Fruit fly (Drosophila melanogaster) whole organism, prepupa: Measurements from ENCODE around the gene CG18262.
A peak's percentile ranks its signal among the peaks of the same experiment; 100 is the strongest.

Experiments used
- Blimp-1 ChIP-seq: fragments of 200-800 bp; sonication (Bioruptor generic); optimal IDR thresholded peaks from 3 replicates; lab custom pipeline; 2017; ENCODE audit warnings: missing biosample characterization, missing genetic modification characterization, mild to moderate bottlenecking, moderate library complexity, missing genetic modification reagents
- CG10631 ChIP-seq: fragments of 200-800 bp; sonication (Bioruptor generic); optimal IDR thresholded peaks from 2 replicates; lab custom pipeline; 2016; ENCODE audit warnings: missing biosample characterization, missing genetic modification characterization
- CG11294 ChIP-seq: fragments of 200-800 bp; sonication (Bioruptor generic); IDR thresholded peaks from 2 replicates; pipeline ENCODE4 v1.3.6; 2022; ENCODE audit warnings: missing biosample characterization, missing genetic modification characterization
- CG11902 ChIP-seq: fragments of 200-800 bp; sonication (Bioruptor generic); optimal IDR thresholded peaks from 3 replicates; lab custom pipeline; 2016; ENCODE audit warnings: missing biosample characterization, missing genetic modification characterization
- CG15336 ChIP-seq: fragments of 200-800 bp; sonication (Bioruptor generic); IDR thresholded peaks from 2 replicates; pipeline ENCODE4 v1.3.6; 2022; ENCODE audit warnings: missing biosample characterization, missing genetic modification characterization
- CG1621 ChIP-seq: fragments of 200-800 bp; sonication (Bioruptor generic); optimal IDR thresholded peaks from 3 replicates; lab custom pipeline; 2018; ENCODE audit warnings: missing biosample characterization, mild to moderate bottlenecking, missing genetic modification characterization
- CG3032 ChIP-seq: fragments of 200-800 bp; optimal IDR thresholded peaks from 2 replicates; lab custom pipeline; 2019; ENCODE audit warnings: missing biosample characterization, mild to moderate bottlenecking, missing genetic modification characterization, moderate library complexity
- CG31627 ChIP-seq: fragments of 200-800 bp; sonication (Bioruptor generic); optimal IDR thresholded peaks from 3 replicates; lab custom pipeline; 2016; ENCODE audit warnings: missing biosample characterization, missing genetic modification characterization
- CG32006 ChIP-seq: fragments of 200-800 bp; sonication (Bioruptor generic); optimal IDR thresholded peaks from 3 replicates; lab custom pipeline; 2017; ENCODE audit warnings: missing biosample characterization, mild to moderate bottlenecking, missing genetic modification characterization
- CG34406 ChIP-seq: fragments of 200-800 bp; sonication (Bioruptor generic); optimal IDR thresholded peaks from 3 replicates; lab custom pipeline; 2016; ENCODE audit warnings: missing biosample characterization, missing genetic modification characterization
- CG6276 ChIP-seq: fragments of 200-800 bp; sonication (Bioruptor generic); optimal IDR thresholded peaks from 2 replicates; lab custom pipeline; 2017; ENCODE audit warnings: missing biosample characterization, mild to moderate bottlenecking, missing genetic modification characterization
- CG6792 ChIP-seq: fragments of 200-800 bp; sonication (Bioruptor generic); optimal IDR thresholded peaks from 3 replicates; lab custom pipeline; 2016; ENCODE audit warnings: missing biosample characterization, missing genetic modification characterization
- CG6808 ChIP-seq: fragments of 200-800 bp; sonication (Bioruptor generic); optimal IDR thresholded peaks from 3 replicates; lab custom pipeline; 2017; ENCODE audit warnings: missing biosample characterization, missing genetic modification characterization, mild to moderate bottlenecking, moderate library complexity, missing genetic modification reagents
- CG6854 ChIP-seq: fragments of 200-800 bp; sonication (Bioruptor generic); optimal IDR thresholded peaks from 2 replicates; lab custom pipeline; 2017; ENCODE audit warnings: missing biosample characterization, mild to moderate bottlenecking, missing genetic modification characterization
- CG8119 ChIP-seq: fragments of 200-800 bp; sonication (Bioruptor generic); IDR thresholded peaks from 3 replicates; pipeline ENCODE4 v1.3.6; 2022; ENCODE audit warnings: missing biosample characterization, missing genetic modification characterization
- CG8632 ChIP-seq: fragments of 200-800 bp; sonication (Bioruptor generic); optimal IDR thresholded peaks from 3 replicates; lab custom pipeline; 2016; ENCODE audit warnings: missing biosample characterization, missing genetic modification characterization
- CG9139 ChIP-seq: fragments of 200-800 bp; sonication (Bioruptor generic); optimal IDR thresholded peaks from 3 replicates; lab custom pipeline; 2017; ENCODE audit warnings: missing biosample characterization, mild to moderate bottlenecking, missing genetic modification characterization
- Eip78C ChIP-seq: fragments of 200-800 bp; sonication (Bioruptor generic); peaks from one replicate; lab custom pipeline; 2016; ENCODE audit warnings: missing biosample characterization, missing genetic modification characterization
- Ets21C ChIP-seq: fragments of 200-800 bp; sonication (Bioruptor generic); optimal IDR thresholded peaks from 3 replicates; lab custom pipeline; 2016; ENCODE audit warnings: missing biosample characterization, missing genetic modification characterization
- Ets96B ChIP-seq: fragments of 200-800 bp; optimal IDR thresholded peaks from 2 replicates; lab custom pipeline; 2019; ENCODE audit warnings: missing biosample characterization, mild to moderate bottlenecking, missing genetic modification characterization, moderate library complexity
- Gug ChIP-seq: fragments of 200-800 bp; sonication (Bioruptor generic); IDR thresholded peaks from 2 replicates; pipeline ENCODE4 v1.3.6; 2022; ENCODE audit warnings: missing biosample characterization, missing genetic modification characterization
- Hr38 ChIP-seq: sonication (Bioruptor generic); optimal IDR thresholded peaks from 2 replicates; lab custom pipeline; 2016; ENCODE audit warnings: missing biosample characterization, missing genetic modification characterization
- Hr4 ChIP-seq: fragments of 200-800 bp; sonication (Bioruptor generic); optimal IDR thresholded peaks from 3 replicates; lab custom pipeline; 2016; ENCODE audit warnings: missing biosample characterization, missing genetic modification characterization
- Lpt ChIP-seq: fragments of 200-800 bp; sonication (Bioruptor generic); optimal IDR thresholded peaks from 3 replicates; lab custom pipeline; 2016; ENCODE audit warnings: missing biosample characterization, missing genetic modification characterization
- Met ChIP-seq: fragments of 200-800 bp; sonication (Bioruptor generic); optimal IDR thresholded peaks from 3 replicates; lab custom pipeline; 2016; ENCODE audit warnings: missing biosample characterization, missing genetic modification characterization
- OdsH ChIP-seq: fragments of 200-800 bp; sonication (Bioruptor generic); optimal IDR thresholded peaks from 3 replicates; lab custom pipeline; 2016; ENCODE audit warnings: missing biosample characterization, missing genetic modification characterization
- Smox ChIP-seq: fragments of 200-800 bp; sonication (Bioruptor generic); optimal IDR thresholded peaks from 3 replicates; lab custom pipeline; 2016; ENCODE audit warnings: missing biosample characterization, missing genetic modification characterization
- Sox102F ChIP-seq: fragments of 200-800 bp; sonication (Bioruptor generic); optimal IDR thresholded peaks from 2 replicates; lab custom pipeline; 2016; ENCODE audit warnings: missing biosample characterization, mild to moderate bottlenecking, missing genetic modification characterization
- Sox14 ChIP-seq: fragments of 200-800 bp; sonication (Bioruptor generic); optimal IDR thresholded peaks from 3 replicates; lab custom pipeline; 2016; ENCODE audit warnings: missing biosample characterization, missing genetic modification characterization
- Sox15 ChIP-seq: fragments of 200-800 bp; sonication (Bioruptor generic); optimal IDR thresholded peaks from 3 replicates; lab custom pipeline; 2016; ENCODE audit warnings: missing biosample characterization, missing genetic modification characterization
- achi ChIP-seq: fragments of 200-800 bp; sonication (Bioruptor generic); optimal IDR thresholded peaks from 3 replicates; lab custom pipeline; 2016; ENCODE audit warnings: missing biosample characterization, missing genetic modification characterization
- acj6 ChIP-seq: fragments of 200-800 bp; sonication (Bioruptor generic); optimal IDR thresholded peaks from 3 replicates; lab custom pipeline; 2016; ENCODE audit warnings: missing biosample characterization, missing genetic modification characterization
- cyc ChIP-seq: fragments of 200-800 bp; sonication (Bioruptor generic); optimal IDR thresholded peaks from 3 replicates; lab custom pipeline; 2016; ENCODE audit warnings: missing biosample characterization, missing genetic modification characterization
- dac ChIP-seq: fragments of 200-800 bp; sonication (Bioruptor generic); optimal IDR thresholded peaks from 2 replicates; lab custom pipeline; 2017; ENCODE audit warnings: missing biosample characterization, mild to moderate bottlenecking, missing genetic modification characterization
- dsx ChIP-seq: fragments of 200-800 bp; optimal IDR thresholded peaks from 3 replicates; lab custom pipeline; 2019; ENCODE audit warnings: missing biosample characterization, mild to moderate bottlenecking, missing genetic modification characterization, moderate library complexity; ENCODE audit not compliant: poor library complexity, severe bottlenecking
- eg ChIP-seq: fragments of 200-800 bp; sonication (Bioruptor generic); IDR thresholded peaks from 3 replicates; pipeline ENCODE4 v1.3.6; 2022; ENCODE audit warnings: missing biosample characterization, missing genetic modification characterization
- esn ChIP-seq: fragments of 200-800 bp; sonication (Bioruptor generic); optimal IDR thresholded peaks from 2 replicates; lab custom pipeline; 2016; ENCODE audit warnings: missing biosample characterization, mild to moderate bottlenecking, missing genetic modification characterization, moderate library complexity
- fd59A ChIP-seq: fragments of 200-800 bp; sonication (Bioruptor generic); optimal IDR thresholded peaks from 2 replicates; lab custom pipeline; 2017; ENCODE audit warnings: missing biosample characterization, mild to moderate bottlenecking, missing genetic modification characterization, missing genetic modification reagents
- fkh ChIP-seq: fragments of 200-800 bp; sonication (Bioruptor generic); optimal IDR thresholded peaks from 3 replicates; lab custom pipeline; 2017; ENCODE audit warnings: missing biosample characterization, mild to moderate bottlenecking, missing genetic modification characterization, moderate library complexity
- net ChIP-seq: fragments of 200-800 bp; sonication (Bioruptor generic); optimal IDR thresholded peaks from 3 replicates; lab custom pipeline; 2016; ENCODE audit warnings: missing biosample characterization, missing genetic modification characterization
- salr ChIP-seq, 2 experiments: fragments of 200-800 bp; sonication (Bioruptor generic); optimal IDR thresholded peaks; 3 replicates each; lab custom pipeline; 2016 to 2018; ENCODE audit warnings: missing biosample characterization in 2 of 2, missing genetic modification characterization in 2 of 2, mild to moderate bottlenecking in 1 of 2
- spab ChIP-seq: fragments of 200-800 bp; sonication (Bioruptor generic); optimal IDR thresholded peaks from 2 replicates; lab custom pipeline; 2017; ENCODE audit warnings: missing biosample characterization, mild to moderate bottlenecking, missing genetic modification characterization, missing genetic modification reagents
- ss ChIP-seq, 2 experiments: fragments of 200-800 bp; sonication (Bioruptor generic); optimal IDR thresholded peaks; 2 replicates in 1 of 2; 3 replicates in 1 of 2; lab custom pipeline; 2017 to 2018; ENCODE audit warnings: mild to moderate bottlenecking in 2 of 2, missing biosample characterization in 2 of 2, missing genetic modification characterization in 2 of 2, moderate library complexity in 1 of 2
- topi ChIP-seq: fragments of 200-800 bp; sonication (Bioruptor generic); optimal IDR thresholded peaks from 3 replicates; lab custom pipeline; 2016; ENCODE audit warnings: missing biosample characterization, missing genetic modification characterization
- vri ChIP-seq: fragments of 200-800 bp; sonication (Bioruptor generic); optimal IDR thresholded peaks from 3 replicates; lab custom pipeline; 2016; ENCODE audit warnings: missing biosample characterization, mild to moderate bottlenecking, missing genetic modification characterization

The CG18262 gene

DNA sequence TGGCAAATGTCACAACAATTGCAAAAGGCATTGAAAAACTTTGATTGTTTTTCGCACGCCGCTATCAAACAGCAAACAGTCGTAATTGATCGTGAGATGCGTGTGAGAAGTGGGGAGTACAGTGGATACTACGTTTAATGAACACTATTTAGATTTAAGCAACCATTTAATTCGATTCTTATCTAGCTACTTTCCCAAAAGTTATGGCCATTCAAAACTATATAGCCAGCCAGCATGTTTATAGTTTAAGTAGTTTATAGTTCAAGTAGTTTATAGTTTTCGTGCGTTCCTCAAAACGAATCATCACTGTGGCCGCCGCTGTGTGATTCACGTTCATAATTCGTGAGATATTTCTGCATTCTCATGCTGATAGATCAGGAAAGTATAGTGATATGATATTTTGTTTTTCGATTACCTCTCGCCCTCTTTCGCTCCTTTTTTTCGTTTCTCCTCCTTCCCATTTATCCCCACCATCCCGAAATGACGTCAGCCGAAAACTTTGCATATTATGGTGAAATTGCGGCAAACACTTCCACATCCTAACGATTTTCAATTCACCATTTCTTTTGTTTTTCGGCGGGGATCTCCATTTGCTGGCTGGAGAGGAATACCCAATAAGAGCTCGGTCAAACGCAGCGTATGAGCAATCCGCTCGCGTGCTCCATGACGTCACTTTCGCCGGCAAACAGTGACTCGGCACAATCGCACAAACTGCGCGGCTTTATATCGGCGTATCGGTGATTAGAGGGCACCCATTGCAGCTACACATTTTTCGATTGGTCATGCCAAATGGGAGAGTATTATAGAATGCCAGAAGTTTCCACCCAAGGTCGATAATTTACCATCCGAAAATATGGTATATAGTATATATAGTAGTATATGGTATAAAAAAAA, 39.1 kb upstream of the CG18262 start (continued):
- TF ChIP-seq Hr38 (GFP tag; lab: Kevin White, UChicago): no peak
- no peak for TF ChIP-seq spab (GFP tag; lab: Kevin White, UChicago)
- TF ChIP-seq fkh (GFP tag; lab: Kevin White, UChicago): peak; percentile 31
- no peak for TF ChIP-seq CG34406
- TF ChIP-seq ss (GFP tag; optimal IDR thresholded peaks at IDR 0.05; lab: Kevin White, UChicago): no peak
- TF ChIP-seq CG32006 (GFP tag; lab: Kevin White, UChicago): peak; percentile 6
- no peak for TF ChIP-seq CG8632 (GFP tag; lab: Kevin White, UChicago)
- peak; percentile 21 for TF ChIP-seq topi (GFP tag; lab: Kevin White, UChicago)
- no peak for TF ChIP-seq CG11902 (GFP tag; lab: Kevin White, UChicago)

DNA sequence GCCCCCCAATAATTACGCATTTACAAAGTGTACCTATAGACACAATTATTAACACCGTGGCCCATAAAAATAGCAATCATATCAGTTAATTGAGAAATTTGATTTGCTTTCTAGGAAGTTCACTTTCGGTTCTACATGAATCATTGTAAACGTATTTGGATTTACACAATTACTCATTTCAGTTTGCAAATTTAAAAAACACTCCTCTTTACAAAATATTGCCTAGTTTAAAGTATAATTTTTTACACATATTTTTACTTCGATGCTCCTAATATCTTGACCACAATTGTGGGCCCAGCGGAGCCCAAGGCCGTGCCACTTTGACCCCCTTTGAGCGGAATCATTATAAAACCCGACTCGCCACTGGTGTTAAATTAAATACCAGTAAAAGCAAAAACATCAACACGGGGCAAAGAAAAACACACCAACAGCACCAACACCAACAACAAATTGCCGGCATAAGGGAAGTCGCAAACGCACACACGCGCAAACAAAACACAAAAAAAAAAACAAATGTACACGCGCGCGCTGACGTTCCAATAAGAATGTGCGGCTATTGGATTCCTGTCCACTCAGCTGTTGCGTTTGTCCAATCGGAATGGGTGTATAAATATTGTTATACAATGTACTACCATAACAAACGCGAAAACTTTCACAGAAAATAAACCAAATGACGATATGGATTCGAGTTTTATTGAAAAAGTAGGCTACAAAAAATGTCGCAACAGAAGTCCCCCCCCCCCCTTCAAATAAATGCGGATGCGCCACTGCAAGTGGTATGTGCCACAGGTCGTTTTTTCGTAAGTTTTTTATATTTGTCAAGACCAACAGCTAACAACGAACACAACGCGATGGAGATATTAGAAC, 38.0 kb upstream of the CG18262 start:
- TF ChIP-seq esn (GFP tag; lab: Kevin White, UChicago) (peak; percentile 5), Hr38 (GFP tag; lab: Kevin White, UChicago) (no peak), CG1621 (tag; lab: Kevin White, UChicago) (no peak), CG32006 (GFP tag; lab: Kevin White, UChicago) (peak; percentile 23), CG31627 (GFP tag; lab: Kevin White, UChicago) (peak; percentile 31), Sox15 (no peak), CG10631 (GFP tag; lab: Kevin White, UChicago) (no peak), Blimp-1 (GFP tag; lab: Kevin White, UChicago) (no peak), CG15336 (0 out of 2 replicates have a peak, but pooled peaks have one; percentile 33), Hr4 (no peak), Met (peak; percentile 64), achi (peak; percentile 33), cyc (GFP tag; lab: Kevin White, UChicago) (peak; percentile 10), CG6854 (GFP tag; lab: Kevin White, UChicago) (no peak), Sox102F (GFP tag; lab: Kevin White, UChicago) (peak; percentile 7), CG11294 (GFP tag; lab: Robert Waterston, UW) (no peak), fd59A (GFP tag; lab: Kevin White, UChicago) (no peak), Sox14 (GFP tag; lab: Kevin White, UChicago) (no peak), dsx (GFP tag; lab: Kevin White, UChicago) (no peak), CG6792 (no peak), CG11902 (GFP tag; lab: Kevin White, UChicago) (no peak), CG9139 (no peak), acj6 (GFP tag; lab: Kevin White, UChicago) (peak; percentile 13), Lpt (GFP tag; lab: Kevin White, UChicago) (no peak), dac (no peak), Eip78C (no peak), Smox (GFP tag; lab: Kevin White, UChicago) (no peak), CG6276 (GFP tag; lab: Kevin White, UChicago) (no peak), CG8119 (GFP tag; lab: Robert Waterston, UW) (no peak), Ets96B (peak; percentile 6), Gug (GFP tag; lab: Robert Waterston, UW) (no peak), vri (no peak), CG34406 (no peak), spab (GFP tag; lab: Kevin White, UChicago) (no peak), net (GFP tag; lab: Kevin White, UChicago) (no peak), eg (GFP tag; lab: Robert Waterston, UW) (peak; percentile 56), OdsH (GFP tag; lab: Kevin White, UChicago) (peak; percentile 7), ss (GFP tag; optimal IDR thresholded peaks at IDR 0.05; lab: Kevin White, UChicago) (no peak), salr (GFP tag; optimal IDR thresholded peaks at IDR 0.05; lab: Kevin White, UChicago) (no peak), CG3032 (tag; lab: Kevin White, UChicago) (no peak), CG6808 (no peak), Ets21C (GFP tag; lab: Kevin White, UChicago) (no peak)
